Worm (Caenorhabditis elegans): ENCODE results near the gene K08F8.15.

ce11 chrII:8744555-8745448, 21.8 kb upstream of the K08F8.15 start:
- TF ChIP-seq unc-62 (GFP tag; optimal IDR thresholded peaks at IDR 0.05) (no peak), nhr-23 (tag; optimal IDR thresholded peaks at IDR 0.05) (no peak), gmeb-1 (tag; optimal IDR thresholded peaks at IDR 0.05) (no peak), R02D3.7 (tag; optimal IDR thresholded peaks at IDR 0.05) (no peak), lin-39 (tag; optimal IDR thresholded peaks at IDR 0.05) (no peak), ama-1 (optimal IDR thresholded peaks at IDR 0.05) (peak; percentile 91), unc-55 (GFP tag; optimal IDR thresholded peaks at IDR 0.05) (no peak), ztf-11 (tag; optimal IDR thresholded peaks at IDR 0.05) (no peak), nhr-237 (tag; optimal IDR thresholded peaks at IDR 0.05) (no peak), blmp-1 (tag; optimal IDR thresholded peaks at IDR 0.05; ENCODE audit: insufficient read depth) (no peak), fos-1 (tag; optimal IDR thresholded peaks at IDR 0.05) (no peak), ztf-4 (tag; optimal IDR thresholded peaks at IDR 0.05) (peak; percentile 35), egl-27 (tag; optimal IDR thresholded peaks at IDR 0.05) (no peak), unc-39 (tag; optimal IDR thresholded peaks at IDR 0.05) (no peak)

All from whole organism, L2 larva.